Fruit fly (Drosophila melanogaster) whole organism, embryonic: ENCODE results near the gene Zn72D.

Experiments used
- CG1024 ChIP-seq: fragments of 200-800 bp; sonication (Bioruptor generic); IDR thresholded peaks from 2 replicates; pipeline ENCODE4 v1.3.6; 2022; ENCODE audit warnings: missing biosample characterization, missing genetic modification characterization
- CG10543 ChIP-seq: fragments of 200-800 bp; sonication (Bioruptor generic); optimal IDR thresholded peaks from 3 replicates; lab custom pipeline; 2017; ENCODE audit warnings: missing biosample characterization, mild to moderate bottlenecking, missing genetic modification characterization, moderate library complexity
- CG10979 ChIP-seq: fragments of 200-800 bp; sonication (Bioruptor generic); optimal IDR thresholded peaks from 2 replicates; lab custom pipeline; 2018; ENCODE audit warnings: missing biosample characterization, mild to moderate bottlenecking, missing genetic modification characterization, moderate library complexity
- CG11085 ChIP-seq: fragments of 200-800 bp; sonication (Bioruptor generic); IDR thresholded peaks from 2 replicates; pipeline ENCODE4 v1.3.6; 2022; ENCODE audit warnings: missing biosample characterization, missing genetic modification characterization
- CG11560 ChIP-seq: fragments of 200-800 bp; sonication (Bioruptor generic); IDR thresholded peaks from 3 replicates; pipeline ENCODE4 v1.3.6; 2022; ENCODE audit warnings: missing biosample characterization, missing genetic modification characterization
- CG12744 ChIP-seq: fragments of 200-800 bp; sonication (Bioruptor generic); optimal IDR thresholded peaks from 2 replicates; lab custom pipeline; 2016; ENCODE audit warnings: missing biosample characterization, missing genetic modification characterization
- CG14965 ChIP-seq: fragments of 200-800 bp; sonication (Bioruptor generic); optimal IDR thresholded peaks from 2 replicates; lab custom pipeline; 2016; ENCODE audit warnings: missing biosample characterization, missing genetic modification characterization, borderline replicate concordance
- CG1603 ChIP-seq: fragments of 200-800 bp; sonication (Bioruptor generic); optimal IDR thresholded peaks from 2 replicates; lab custom pipeline; 2019; ENCODE audit warnings: missing biosample characterization, mild to moderate bottlenecking, missing genetic modification characterization, moderate library complexity
- CG18476 ChIP-seq: fragments of 200-800 bp; sonication (Bioruptor generic); optimal IDR thresholded peaks from 2 replicates; lab custom pipeline; 2016; ENCODE audit warnings: missing biosample characterization, mild to moderate bottlenecking, missing genetic modification characterization
- CG2129 ChIP-seq: fragments of 200-800 bp; sonication (Bioruptor generic); IDR thresholded peaks from 2 replicates; pipeline ENCODE4 v1.3.6; 2022; ENCODE audit warnings: missing biosample characterization, missing genetic modification characterization; ENCODE audit not compliant: partially characterized antibody
- CG2202 ChIP-seq: fragments of 200-800 bp; sonication (Bioruptor generic); optimal IDR thresholded peaks from 2 replicates; lab custom pipeline; 2018; ENCODE audit warnings: missing biosample characterization, mild to moderate bottlenecking, missing genetic modification characterization
- CG3065 ChIP-seq: fragments of 200-800 bp; sonication (Bioruptor generic); optimal IDR thresholded peaks from 2 replicates; lab custom pipeline; 2016; ENCODE audit warnings: missing biosample characterization, missing genetic modification characterization
- CG33213 ChIP-seq: fragments of 200-800 bp; sonication (Bioruptor generic); optimal IDR thresholded peaks from 3 replicates; lab custom pipeline; 2016; ENCODE audit warnings: missing biosample characterization, missing genetic modification characterization
- CG34224 ChIP-seq: fragments of 200-800 bp; sonication (Bioruptor generic); IDR thresholded peaks from 3 replicates; pipeline ENCODE4 v1.3.6; 2022; ENCODE audit warnings: missing biosample characterization, missing genetic modification characterization; ENCODE audit not compliant: partially characterized antibody
- CG3838 ChIP-seq: fragments of 200-800 bp; sonication (Bioruptor generic); optimal IDR thresholded peaks from 3 replicates; lab custom pipeline; 2016; ENCODE audit warnings: missing biosample characterization, missing genetic modification characterization
- CG3995 ChIP-seq: fragments of 200-800 bp; sonication (Bioruptor generic); optimal IDR thresholded peaks from 3 replicates; lab custom pipeline; 2016; ENCODE audit warnings: missing biosample characterization, missing genetic modification characterization
- CG4328 ChIP-seq: fragments of 200-800 bp; sonication (Bioruptor generic); optimal IDR thresholded peaks from 3 replicates; lab custom pipeline; 2017; ENCODE audit warnings: missing biosample characterization, missing genetic modification reagents, missing genetic modification characterization
- Dll ChIP-seq: fragments of 200-800 bp; sonication (Bioruptor generic); IDR thresholded peaks from 4 replicates; pipeline ENCODE4 v1.3.6; 2022; ENCODE audit warnings: missing biosample characterization, missing genetic modification characterization; ENCODE audit not compliant: partially characterized antibody
- Elba2 ChIP-seq: fragments of 200-800 bp; sonication (Bioruptor generic); optimal IDR thresholded peaks from 3 replicates; lab custom pipeline; 2016; ENCODE audit warnings: missing biosample characterization, missing genetic modification characterization
- Ets65A ChIP-seq: fragments of 200-800 bp; sonication (Bioruptor generic); peaks from one replicate; lab custom pipeline; 2016; ENCODE audit warnings: missing biosample characterization, missing genetic modification characterization
- Gsc ChIP-seq: fragments of 200-800 bp; sonication (Bioruptor generic); IDR thresholded peaks from 2 replicates; pipeline ENCODE4 v1.3.6; 2022; ENCODE audit warnings: missing biosample characterization, missing genetic modification characterization
- H15 ChIP-seq: fragments of 200-800 bp; sonication (Bioruptor generic); IDR thresholded peaks from 3 replicates; pipeline ENCODE4 v1.3.6; 2022; ENCODE audit warnings: missing biosample characterization, missing genetic modification characterization
- Hr39 ChIP-seq: fragments of >200 bp; optimal IDR thresholded peaks from 2 replicates; lab custom pipeline; 2017
- Hr78 ChIP-seq, 2 experiments: fragments of 200-800 bp in 1 of 2; fragments of >200 bp in 1 of 2; sonication (Bioruptor generic) in 1 of 2; optimal IDR thresholded peaks; 2 replicates each; lab custom pipeline; 2017 to 2019; ENCODE audit warnings: missing biosample characterization in 2 of 2, missing genetic modification characterization in 2 of 2, mild to moderate bottlenecking in 1 of 2, moderate library complexity in 1 of 2
- Med ChIP-seq: fragments of 200-800 bp; sonication (Bioruptor generic); peaks from one replicate; lab custom pipeline; 2016; ENCODE audit warnings: missing biosample characterization, missing genetic modification characterization, mild to moderate bottlenecking, inconsistent platforms, moderate library complexity
- Nf-YC ChIP-seq: fragments of 200-800 bp; optimal IDR thresholded peaks from 3 replicates; lab custom pipeline; 2019; ENCODE audit warnings: missing biosample characterization, mild to moderate bottlenecking, missing genetic modification characterization, moderate library complexity
- NfI ChIP-seq: fragments of 200-800 bp; sonication (Bioruptor generic); optimal IDR thresholded peaks from 3 replicates; lab custom pipeline; 2018; ENCODE audit warnings: missing biosample characterization, mild to moderate bottlenecking, missing genetic modification characterization, moderate library complexity
- Side ChIP-seq: fragments of 200-800 bp; sonication (Bioruptor generic); optimal IDR thresholded peaks from 2 replicates; lab custom pipeline; 2016; ENCODE audit warnings: missing biosample characterization, missing genetic modification characterization
- TFAM ChIP-seq: fragments of 200-800 bp; sonication (Bioruptor generic); optimal IDR thresholded peaks from 2 replicates; lab custom pipeline; 2017; ENCODE audit warnings: missing biosample characterization, missing genetic modification characterization, inconsistent platforms
- ab ChIP-seq: fragments of 200-800 bp; sonication (Bioruptor generic); optimal IDR thresholded peaks from 2 replicates; lab custom pipeline; 2016; ENCODE audit warnings: missing biosample characterization, missing genetic modification characterization
- amos ChIP-seq: fragments of 200-800 bp; sonication (Bioruptor generic); IDR thresholded peaks from 2 replicates; pipeline ENCODE4 v1.3.6; 2022; ENCODE audit warnings: missing biosample characterization, missing genetic modification characterization; ENCODE audit not compliant: partially characterized antibody
- btn ChIP-seq: fragments of 200-800 bp; sonication (Bioruptor generic); optimal IDR thresholded peaks from 2 replicates; lab custom pipeline; 2016; ENCODE audit warnings: missing biosample characterization, missing genetic modification characterization
- cg ChIP-seq: fragments of 200-800 bp; sonication (Bioruptor generic); optimal IDR thresholded peaks from 3 replicates; lab custom pipeline; 2019; ENCODE audit warnings: missing biosample characterization, mild to moderate bottlenecking, missing genetic modification characterization, moderate library complexity
- chinmo ChIP-seq: fragments of 200-800 bp; sonication (Bioruptor generic); IDR thresholded peaks from 4 replicates; pipeline ENCODE4 v1.3.6; 2022; ENCODE audit warnings: missing biosample characterization, missing genetic modification characterization; ENCODE audit not compliant: partially characterized antibody
- dmrt11E ChIP-seq: fragments of 200-800 bp; sonication (Bioruptor generic); optimal IDR thresholded peaks from 3 replicates; lab custom pipeline; 2018; ENCODE audit warnings: missing biosample characterization, mild to moderate bottlenecking, missing genetic modification characterization, moderate library complexity
- eve ChIP-seq, 2 experiments: fragments of >200 bp; optimal IDR thresholded peaks; 2 replicates each; lab custom pipeline; 2017; ENCODE audit warnings: missing biosample characterization in 2 of 2, missing genetic modification characterization in 2 of 2
- exex ChIP-seq: fragments of 200-800 bp; sonication (Bioruptor generic); optimal IDR thresholded peaks from 4 replicates; lab custom pipeline; 2018; ENCODE audit warnings: missing biosample characterization, mild to moderate bottlenecking, missing genetic modification characterization, moderate library complexity
- jigr1 ChIP-seq: fragments of 200-800 bp; sonication (Bioruptor generic); IDR thresholded peaks from 3 replicates; pipeline ENCODE4 v1.3.6; 2022; ENCODE audit warnings: missing biosample characterization, missing genetic modification characterization
- ken ChIP-seq: fragments of 200-800 bp; sonication (Bioruptor generic); IDR thresholded peaks from 3 replicates; pipeline ENCODE4 v1.3.6; 2022; ENCODE audit warnings: missing biosample characterization, missing genetic modification characterization
- maf-S ChIP-seq: fragments of 200-800 bp; sonication (Bioruptor generic); optimal IDR thresholded peaks from 2 replicates; lab custom pipeline; 2016; ENCODE audit warnings: missing biosample characterization, missing genetic modification characterization
- mld ChIP-seq: fragments of 200-800 bp; sonication (Bioruptor generic); IDR thresholded peaks from 3 replicates; pipeline ENCODE4 v1.3.6; 2022; ENCODE audit warnings: missing biosample characterization, missing genetic modification characterization; ENCODE audit not compliant: partially characterized antibody
- onecut ChIP-seq: fragments of 200-800 bp; sonication (Bioruptor generic); IDR thresholded peaks from 2 replicates; pipeline ENCODE4 v1.3.6; 2022; ENCODE audit warnings: missing biosample characterization, missing genetic modification characterization
- pho ChIP-seq: fragments of 200-800 bp; sonication (Bioruptor generic); optimal IDR thresholded peaks from 2 replicates; lab custom pipeline; 2016; ENCODE audit warnings: missing biosample characterization, missing genetic modification characterization
- sd ChIP-seq: fragments of 200-800 bp; sonication (Bioruptor generic); optimal IDR thresholded peaks from 3 replicates; lab custom pipeline; 2018; ENCODE audit warnings: missing biosample characterization, mild to moderate bottlenecking, missing genetic modification characterization, moderate library complexity
- so ChIP-seq: fragments of 200-800 bp; sonication (Bioruptor generic); IDR thresholded peaks from 3 replicates; pipeline ENCODE4 v1.3.6; 2022; ENCODE audit warnings: missing biosample characterization, missing genetic modification characterization
- stc ChIP-seq: fragments of 200-800 bp; sonication (Bioruptor generic); IDR thresholded peaks from 2 replicates; pipeline ENCODE4 v1.3.6; 2022; ENCODE audit warnings: missing biosample characterization, missing genetic modification characterization
- sug ChIP-seq: fragments of 200-800 bp; optimal IDR thresholded peaks from 2 replicates; lab custom pipeline; 2019; ENCODE audit warnings: missing biosample characterization, mild to moderate bottlenecking, missing genetic modification characterization, moderate library complexity
- trh ChIP-seq: fragments of 200-800 bp; sonication (Bioruptor generic); optimal IDR thresholded peaks from 2 replicates; lab custom pipeline; 2016; ENCODE audit warnings: missing biosample characterization, missing genetic modification characterization
- ttk ChIP-seq: fragments of 200-800 bp; sonication (Bioruptor generic); IDR thresholded peaks from 2 replicates; pipeline ENCODE4 v2.1.2; 2022; ENCODE audit warnings: missing biosample characterization, missing genetic modification characterization
- zf30C ChIP-seq: fragments of 200-800 bp; sonication (Bioruptor generic); optimal IDR thresholded peaks from 3 replicates; lab custom pipeline; 2018; ENCODE audit warnings: missing biosample characterization, mild to moderate bottlenecking, missing genetic modification characterization
- zfh1 ChIP-seq: fragments of 200-800 bp; sonication (Bioruptor generic); IDR thresholded peaks from 3 replicates; pipeline ENCODE4 v1.3.6; 2022; ENCODE audit warnings: missing biosample characterization, missing genetic modification characterization

Zn72D gene

dm6 chr3L:16136819-16137553, 24.6 kb upstream of the Zn72D start (continued):
- peak; percentile 69 for TF ChIP-seq sd
- TF ChIP-seq Gsc (GFP tag; lab: Robert Waterston, UW) = no peak
- TF ChIP-seq TFAM = no peak
- TF ChIP-seq Med (GFP tag; lab: Kevin White, UChicago) = peak; percentile 77
- TF ChIP-seq Hr78 (GFP tag; optimal IDR thresholded peaks at IDR 0.05; lab: Kevin White, UChicago) = peak in 1 of 2 experiments; percentile 6
- TF ChIP-seq onecut (GFP tag; lab: Robert Waterston, UW) = no peak
- TF ChIP-seq CG3995 (GFP tag; lab: Kevin White, UChicago) = peak; percentile 9
- TF ChIP-seq exex (tag; lab: Kevin White, UChicago) = peak; percentile 85
- TF ChIP-seq CG34224 (GFP tag; lab: Robert Waterston, UW) = no peak
- TF ChIP-seq CG14965 = no peak
- no peak for TF ChIP-seq CG3065 (GFP tag; lab: Kevin White, UChicago)
- no peak for TF ChIP-seq CG10543 (GFP tag; lab: Kevin White, UChicago)
- TF ChIP-seq eve (GFP tag; optimal IDR thresholded peaks at IDR 0.05; lab: Kevin White, UChicago) = no peak
- TF ChIP-seq NfI (GFP tag; lab: Kevin White, UChicago) = no peak
- no peak for TF ChIP-seq CG3838
- TF ChIP-seq zf30C (GFP tag; lab: Kevin White, UChicago) = no peak
- TF ChIP-seq Ets65A = peak; percentile 88
- no peak for TF ChIP-seq CG4328
- TF ChIP-seq chinmo = 0 out of 4 replicates have a peak, but pooled peaks have one; percentile 48
- TF ChIP-seq cg = no peak
- no peak for TF ChIP-seq pho
- no peak for TF ChIP-seq Elba2 (GFP tag; lab: Kevin White, UChicago)
- peak; percentile 74 for TF ChIP-seq sug (tag; lab: Kevin White, UChicago)

- no peak for TF ChIP-seq amos (GFP tag; lab: Robert Waterston, UW)
- 0 out of 3 replicates have a peak, but pooled peaks have one; percentile 31 for TF ChIP-seq H15 (GFP tag; lab: Robert Waterston, UW)
- no peak for TF ChIP-seq CG12744 (GFP tag; lab: Kevin White, UChicago)
- no peak for TF ChIP-seq Side
- no peak for TF ChIP-seq CG2202 (tag; lab: Kevin White, UChicago)
- TF ChIP-seq CG18476 (GFP tag; lab: Kevin White, UChicago) = no peak
- TF ChIP-seq CG1024 (GFP tag; lab: Robert Waterston, UW) = no peak
- TF ChIP-seq zfh1 = 0 out of 3 replicates have a peak, but pooled peaks have one; percentile 8
- 0 out of 4 replicates have a peak, but pooled peaks have one; percentile 8 for TF ChIP-seq Dll (GFP tag; lab: Robert Waterston, UW)
- peak; percentile 25; the same call in 1 of the 3 replicates for TF ChIP-seq CG34224 (GFP tag; lab: Robert Waterston, UW)
- TF ChIP-seq CG2129 (GFP tag; lab: Robert Waterston, UW) = no peak
- TF ChIP-seq Hr39 (lab: Kevin White, UChicago) = no peak
- no peak for TF ChIP-seq CG10979 (tag; lab: Kevin White, UChicago)
- no peak for TF ChIP-seq mld (GFP tag; lab: Robert Waterston, UW)
- TF ChIP-seq CG11560 (tag; lab: Robert Waterston, UW) = no peak
- TF ChIP-seq so = no peak
- TF ChIP-seq ab (GFP tag; lab: Kevin White, UChicago) = no peak
- no peak for TF ChIP-seq Nf-YC
- no peak for TF ChIP-seq trh (GFP tag; lab: Kevin White, UChicago)
- TF ChIP-seq btn (GFP tag; lab: Kevin White, UChicago) = no peak
- TF ChIP-seq ken (GFP tag; lab: Robert Waterston, UW) = no peak
- TF ChIP-seq stc (GFP tag; lab: Robert Waterston, UW) = 0 out of 2 replicates have a peak, but pooled peaks have one; percentile 1
- TF ChIP-seq ttk = no peak
- TF ChIP-seq maf-S = no peak
- TF ChIP-seq CG1603 (tag; lab: Kevin White, UChicago) = peak; percentile 44
- TF ChIP-seq CG33213 (GFP tag; lab: Kevin White, UChicago) = no peak
- TF ChIP-seq dmrt11E (tag; lab: Kevin White, UChicago) = no peak
- TF ChIP-seq jigr1 = no peak
- no peak for TF ChIP-seq CG11085 (GFP tag; lab: Robert Waterston, UW)
These were observed 19.6 kb upstream of the Zn72D start for dm6 chr3L:16132067-16132418.
